Worm (Caenorhabditis elegans): Measurements from ENCODE around the gene F22F7.4.

Gene F22F7.4

DNA sequence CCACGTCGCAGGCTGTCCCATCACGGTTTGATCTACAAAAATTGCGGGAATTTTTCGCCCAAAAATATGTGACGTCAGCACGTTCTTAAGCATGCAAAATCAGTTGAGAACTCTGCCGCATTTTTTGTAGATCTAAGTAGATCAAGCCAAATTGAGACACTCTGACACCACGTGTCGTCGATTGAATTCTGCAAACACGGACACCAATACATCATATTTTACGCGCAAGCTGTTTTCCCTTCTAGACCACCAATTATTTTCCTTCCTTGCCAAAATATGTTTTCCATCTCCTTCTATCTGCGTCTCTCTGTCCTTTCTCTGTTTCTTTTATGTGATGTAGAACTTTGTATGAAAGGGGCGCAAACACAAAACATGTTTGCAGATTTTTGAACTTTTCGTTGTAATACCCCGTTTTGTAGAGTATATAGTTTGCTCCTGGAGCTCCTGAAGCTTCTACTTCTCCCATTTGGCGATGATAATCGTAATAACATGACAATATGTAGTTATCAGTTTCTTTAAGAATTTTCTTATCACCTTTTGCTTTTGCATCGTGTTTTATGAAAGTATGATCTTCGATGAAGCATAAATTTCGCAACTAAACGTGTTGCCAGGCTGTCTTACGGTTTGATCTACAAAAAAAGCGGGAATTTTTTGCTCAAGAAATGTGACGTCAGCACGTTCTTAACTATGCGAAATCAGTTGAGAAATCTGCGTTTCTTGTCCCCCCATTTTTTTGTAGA lies 49.9 kb downstream of the F22F7.4 start:
- TF ChIP-seq dao-5 (tag; optimal IDR thresholded peaks at IDR 0.05): no peak
- no peak for TF ChIP-seq him-1 (tag; optimal IDR thresholded peaks at IDR 0.05)
- no peak for TF ChIP-seq W03F9.2 (tag; optimal IDR thresholded peaks at IDR 0.05)

- TF ChIP-seq dao-5 (tag; optimal IDR thresholded peaks at IDR 0.05) (no peak), W03F9.2 (tag; optimal IDR thresholded peaks at IDR 0.05) (no peak), him-1 (tag; optimal IDR thresholded peaks at IDR 0.05) (no peak)
Observed at ce11 chrV:2054254-2054653, 51.6 kb downstream of the F22F7.4 start.
